Fruit fly (Drosophila melanogaster): Measurements from ENCODE around the gene CG18557.

The CG18557 gene

DNA sequence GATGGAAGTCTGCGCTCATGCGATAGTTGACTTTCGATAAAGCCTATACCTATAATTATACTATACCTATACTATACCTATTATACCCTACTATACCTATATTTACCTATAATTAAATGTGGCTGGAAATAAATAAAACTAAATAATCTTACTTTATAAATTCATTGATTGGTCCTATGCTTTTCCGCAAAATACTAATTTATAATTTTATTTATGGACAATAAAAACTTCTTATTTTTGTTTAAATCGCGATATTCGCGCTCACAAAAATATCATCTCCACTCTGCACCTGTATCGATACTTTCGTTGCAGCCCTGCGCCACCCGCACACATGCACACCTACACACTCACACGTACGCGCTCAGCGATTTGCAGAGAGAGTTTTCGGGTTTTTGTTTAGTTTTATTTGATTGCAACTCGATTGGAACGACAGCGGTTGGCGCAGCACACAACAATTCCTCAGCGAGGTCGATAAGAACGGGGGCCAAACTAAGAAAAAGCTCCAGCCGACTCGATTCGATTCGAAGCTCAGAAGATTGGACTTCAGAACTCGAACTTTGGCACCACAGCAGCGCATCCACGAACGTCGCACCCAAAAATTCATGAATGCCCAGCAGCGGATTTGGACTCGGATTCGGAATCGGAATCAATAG is 29.1 kb upstream of the CG18557 start, which contains the start of gene CG8814 (continued):
- no peak; the same call in 1 of the 2 replicates for TF ChIP-seq Gug (GFP tag; IDR thresholded peaks at IDR 0.05)
- peak; percentile 67 for TF ChIP-seq fkh (GFP tag; optimal IDR thresholded peaks at IDR 0.05)
- peak; percentile 96 for TF ChIP-seq CG6854 (GFP tag; optimal IDR thresholded peaks at IDR 0.05)
- peak; percentile 88 for TF ChIP-seq ss (GFP tag; optimal IDR thresholded peaks at IDR 0.05)
- peak; percentile 91 for TF ChIP-seq svp (GFP tag)
- peak; percentile 56 for TF ChIP-seq Ets21C (GFP tag; optimal IDR thresholded peaks at IDR 0.05)
- TF ChIP-seq CG6792 (GFP tag; optimal IDR thresholded peaks at IDR 0.05) = peak; percentile 60
- peak; percentile 40 for TF ChIP-seq CG34406 (GFP tag; optimal IDR thresholded peaks at IDR 0.05)
- peak; percentile 53 for TF ChIP-seq acj6 (GFP tag; optimal IDR thresholded peaks at IDR 0.05)
- TF ChIP-seq CG16779 (tag; optimal IDR thresholded peaks at IDR 0.05) = peak; percentile 92
- no peak; the same call in 1 of the 2 replicates for TF ChIP-seq CG11294 (GFP tag; IDR thresholded peaks at IDR 0.05)
- peak; percentile 46 for TF ChIP-seq Blimp-1 (GFP tag; optimal IDR thresholded peaks at IDR 0.05)
- peak; percentile 27 for TF ChIP-seq Sox102F (GFP tag; optimal IDR thresholded peaks at IDR 0.05)
- TF ChIP-seq achi (GFP tag; optimal IDR thresholded peaks at IDR 0.05) = peak; percentile 53
- peak; percentile 71 for TF ChIP-seq Hr4 (GFP tag; optimal IDR thresholded peaks at IDR 0.05)
- no peak for TF ChIP-seq salr (GFP tag; optimal IDR thresholded peaks at IDR 0.05)
- TF ChIP-seq eg (GFP tag; IDR thresholded peaks at IDR 0.05) = peak; percentile 81
- peak; percentile 74 for TF ChIP-seq Smox (GFP tag; optimal IDR thresholded peaks at IDR 0.05)
- TF ChIP-seq Sox14 (GFP tag; optimal IDR thresholded peaks at IDR 0.05) = peak; percentile 26

DNA sequence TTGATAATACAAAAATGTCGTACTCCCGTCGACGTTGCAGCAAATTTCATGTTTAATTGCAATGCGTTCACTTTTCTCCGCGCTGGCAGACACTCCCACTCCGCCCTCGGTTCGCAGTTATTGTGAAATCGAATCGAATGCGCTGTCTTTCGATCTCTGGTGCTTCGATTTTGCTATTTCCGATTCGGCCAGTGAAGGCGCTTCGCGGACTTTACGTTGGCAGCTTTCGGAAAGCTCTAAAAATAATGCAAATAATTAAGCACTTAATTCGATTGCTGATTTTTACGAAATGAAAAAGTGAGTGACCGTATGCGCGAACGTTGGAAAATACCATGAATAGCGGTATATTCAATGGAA is 28.6 kb upstream of the CG18557 start, which contains the start of gene Ifrd1:
Gene Ifrd1 (minus strand): TSS at position 305 of the 357 bp plus-strand sequence.
- TF ChIP-seq vri (GFP tag; optimal IDR thresholded peaks at IDR 0.05) (peak; percentile 23), fd85E (GFP tag; optimal IDR thresholded peaks at IDR 0.05) (peak; percentile 2), CG34406 (GFP tag; optimal IDR thresholded peaks at IDR 0.05) (no peak), CG6163 (GFP tag; IDR thresholded peaks at IDR 0.05) (peak; percentile 29; the same call in 1 of the 3 replicates), pdm3 (GFP tag; optimal IDR thresholded peaks at IDR 0.05) (no peak)

DNA sequence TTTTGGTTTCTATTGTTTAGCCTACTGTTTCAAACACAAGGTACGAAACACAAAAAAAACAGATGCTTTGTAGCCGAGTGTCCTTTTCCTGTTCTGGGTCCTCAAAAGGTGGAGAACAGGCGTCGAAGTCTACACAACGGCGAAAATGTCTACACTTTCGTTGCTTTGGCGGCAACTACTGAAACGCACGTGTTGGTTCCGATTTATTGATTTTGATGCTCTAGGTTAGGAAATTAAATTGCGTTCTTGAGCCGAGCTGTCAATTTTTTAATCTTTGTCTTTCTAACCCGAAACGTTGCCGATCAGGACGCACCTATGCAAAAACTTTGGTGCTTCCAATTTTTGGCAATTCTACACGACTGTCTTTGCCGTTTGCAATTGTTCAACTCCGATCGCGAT is 28.2 kb upstream of the CG18557 start:
- TF ChIP-seq CG16779 (tag; optimal IDR thresholded peaks at IDR 0.05) (no peak), Eip78C (GFP tag) (peak; percentile 19)

DNA sequence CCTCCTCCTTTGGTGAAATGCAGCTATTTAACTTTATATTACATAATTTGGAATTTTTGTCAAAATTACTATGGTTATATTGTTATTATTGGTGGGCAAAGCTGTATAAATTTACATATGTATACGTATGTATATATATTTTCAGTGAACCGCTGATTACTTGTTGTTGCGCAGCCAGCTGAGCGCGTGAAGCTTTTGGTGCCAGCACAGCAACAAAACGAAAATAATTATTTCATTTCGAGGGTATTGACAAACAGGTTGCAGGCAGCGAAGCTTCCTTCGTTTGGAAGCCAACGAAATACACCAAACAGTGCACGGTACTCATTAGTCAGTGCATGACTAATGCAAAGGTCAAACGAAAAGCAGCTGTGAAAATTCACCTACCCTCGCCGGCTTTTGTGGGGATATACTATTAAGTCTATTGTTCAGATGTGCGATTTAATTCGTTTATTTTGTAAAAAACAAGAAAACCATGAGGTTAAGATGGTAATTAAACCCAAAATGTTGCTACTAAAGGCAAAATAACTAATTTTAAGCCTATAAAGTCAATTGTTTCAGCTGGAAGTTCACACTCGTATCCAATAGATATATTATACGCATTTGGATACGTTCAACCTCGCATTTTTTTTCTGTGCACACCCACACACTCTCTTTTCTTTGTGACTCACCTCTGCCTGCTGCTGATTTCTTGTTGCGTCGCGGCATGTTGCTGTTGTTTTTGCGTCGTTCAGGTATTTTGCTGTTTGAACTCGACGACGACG is 27.6 kb upstream of the CG18557 start:
- no peak for TF ChIP-seq pdm3 (GFP tag; optimal IDR thresholded peaks at IDR 0.05)
- TF ChIP-seq CG8632 (GFP tag; optimal IDR thresholded peaks at IDR 0.05) = peak; percentile 1
- TF ChIP-seq eg (GFP tag; IDR thresholded peaks at IDR 0.05) = peak; percentile 32; the same call in 1 of the 3 replicates
- peak; percentile 63 for TF ChIP-seq OdsH (GFP tag; optimal IDR thresholded peaks at IDR 0.05)
- peak; percentile 37 for TF ChIP-seq spab (GFP tag; optimal IDR thresholded peaks at IDR 0.05)
- no peak; the same call in 2 of the 3 replicates for TF ChIP-seq CG6163 (GFP tag; IDR thresholded peaks at IDR 0.05)
- peak; percentile 38 for TF ChIP-seq CG10669 (GFP tag; optimal IDR thresholded peaks at IDR 0.05)
- TF ChIP-seq cyc (GFP tag; optimal IDR thresholded peaks at IDR 0.05) = peak; percentile 8
- peak; percentile 89 for TF ChIP-seq Eip78C (GFP tag)
- peak; percentile 37 for TF ChIP-seq CG11762 (GFP tag; optimal IDR thresholded peaks at IDR 0.05; ENCODE audit: insufficient read depth)
- peak; percentile 8 for TF ChIP-seq dac (GFP tag; optimal IDR thresholded peaks at IDR 0.05)
- peak; percentile 16 for TF ChIP-seq Blimp-1 (GFP tag; optimal IDR thresholded peaks at IDR 0.05)
- peak; percentile 61 for TF ChIP-seq lz (GFP tag; optimal IDR thresholded peaks at IDR 0.05)
- TF ChIP-seq Sox102F (GFP tag; optimal IDR thresholded peaks at IDR 0.05) = peak; percentile 39
- TF ChIP-seq Lpt (GFP tag; optimal IDR thresholded peaks at IDR 0.05) = no peak
- no peak for TF ChIP-seq CG4318 (GFP tag; optimal IDR thresholded peaks at IDR 0.05)
- TF ChIP-seq CG3032 (tag; optimal IDR thresholded peaks at IDR 0.05) = peak; percentile 28
- TF ChIP-seq CG34406 (GFP tag; optimal IDR thresholded peaks at IDR 0.05) = peak; percentile 55
- no peak for TF ChIP-seq dsx (GFP tag; optimal IDR thresholded peaks at IDR 0.05; ENCODE audit: poor library complexity, severe bottlenecking)
- no peak for TF ChIP-seq CG8319 (GFP tag; optimal IDR thresholded peaks at IDR 0.05)
- TF ChIP-seq CG31627 (GFP tag; optimal IDR thresholded peaks at IDR 0.05) = peak; percentile 62
- TF ChIP-seq Sox14 (GFP tag; optimal IDR thresholded peaks at IDR 0.05) = peak; percentile 80
- TF ChIP-seq Gug (GFP tag; IDR thresholded peaks at IDR 0.05) = 0 out of 2 replicates have a peak, but pooled peaks have one; percentile 22
- TF ChIP-seq svp (GFP tag) = peak; percentile 84
- peak; percentile 39 for TF ChIP-seq Eip93F (GFP tag; optimal IDR thresholded peaks at IDR 0.05)
- peak; percentile 59 for TF ChIP-seq vri (GFP tag; optimal IDR thresholded peaks at IDR 0.05)
- TF ChIP-seq topi (GFP tag; optimal IDR thresholded peaks at IDR 0.05) = peak; percentile 57
- TF ChIP-seq Ets21C (GFP tag; optimal IDR thresholded peaks at IDR 0.05) = peak; percentile 37
- TF ChIP-seq CG6854 (GFP tag; optimal IDR thresholded peaks at IDR 0.05) = no peak
- TF ChIP-seq Ets96B (tag; optimal IDR thresholded peaks at IDR 0.05) = peak; percentile 16
